Fruit fly (Drosophila melanogaster) whole organism, wandering third instar larva: Measurements from ENCODE around the gene Rpn11.

ENCODE experiments used
- Abd-B ChIP-seq: fragments of >200 bp; optimal IDR thresholded peaks from 2 replicates; lab custom pipeline; 2017; ENCODE audit warnings: missing biosample characterization, missing genetic modification characterization
- CG32264 ChIP-seq: fragments of 200-800 bp; sonication (Bioruptor generic); optimal IDR thresholded peaks from 2 replicates; lab custom pipeline; 2016; ENCODE audit warnings: missing biosample characterization, missing genetic modification characterization
- CG9705 ChIP-seq: fragments of 200-800 bp; sonication (Bioruptor generic); optimal IDR thresholded peaks from 2 replicates; lab custom pipeline; 2018; ENCODE audit warnings: missing biosample characterization, mild to moderate bottlenecking, missing genetic modification characterization
- CrebA ChIP-seq: fragments of 200-800 bp; sonication (Bioruptor generic); optimal IDR thresholded peaks from 2 replicates; lab custom pipeline; 2016; ENCODE audit warnings: missing biosample characterization, mild to moderate bottlenecking, missing genetic modification characterization, borderline replicate concordance
- Dfd ChIP-seq: fragments of >200 bp; optimal IDR thresholded peaks from 2 replicates; lab custom pipeline; 2017; ENCODE audit warnings: missing biosample characterization, missing genetic modification characterization
- Dif ChIP-seq: fragments of 200-275, 200-300 bp; sonication (Bioruptor generic); optimal IDR thresholded peaks from 2 replicates; lab custom pipeline; 2018; ENCODE audit warnings: missing biosample characterization, missing genetic modification characterization; ENCODE audit not compliant: partially characterized antibody
- GATAd ChIP-seq: sonication (Bioruptor generic); optimal IDR thresholded peaks from 2 replicates; lab custom pipeline; 2016; ENCODE audit warnings: missing biosample characterization, missing genetic modification characterization
- HLH106 ChIP-seq: fragments of 200-800 bp; optimal IDR thresholded peaks from 3 replicates; lab custom pipeline; 2019; ENCODE audit warnings: missing biosample characterization, mild to moderate bottlenecking, missing genetic modification characterization, moderate library complexity
- Hnf4 ChIP-seq: fragments of 200-800 bp; sonication (Bioruptor generic); optimal IDR thresholded peaks from 2 replicates; lab custom pipeline; 2016; ENCODE audit warnings: missing biosample characterization, mild to moderate bottlenecking, missing genetic modification characterization
- Hr78 ChIP-seq: fragments of >200 bp; optimal IDR thresholded peaks from 2 replicates; lab custom pipeline; 2017; ENCODE audit warnings: missing biosample characterization, missing genetic modification characterization
- Hr83 ChIP-seq: fragments of 200-300 bp; sonication (Bioruptor generic); optimal IDR thresholded peaks from 2 replicates; lab custom pipeline; 2016; ENCODE audit warnings: missing biosample characterization, mild to moderate bottlenecking, missing genetic modification characterization, moderate library complexity; ENCODE audit not compliant: poor library complexity, severe bottlenecking
- Jra ChIP-seq: sonication (Bioruptor generic); optimal IDR thresholded peaks from 2 replicates; lab custom pipeline; 2016; ENCODE audit warnings: missing biosample characterization, missing genetic modification characterization
- Myc ChIP-seq: fragments of >200 bp; optimal IDR thresholded peaks from 2 replicates; lab custom pipeline; 2017
- N ChIP-seq: fragments of >200 bp; optimal IDR thresholded peaks from 2 replicates; lab custom pipeline; 2018; ENCODE audit warnings: missing biosample characterization, missing external identifiers, missing genetic modification characterization
- OdsH ChIP-seq: fragments of 200-800 bp; sonication (Bioruptor generic); optimal IDR thresholded peaks from 2 replicates; lab custom pipeline; 2016; ENCODE audit warnings: missing biosample characterization, mild to moderate bottlenecking, missing genetic modification characterization
- Rel ChIP-seq, 2 experiments: fragments of 200-800 bp; sonication (Bioruptor generic) in 1 of 2; optimal IDR thresholded peaks; 2 replicates in 1 of 2; 3 replicates in 1 of 2; lab custom pipeline; 2016 to 2019; ENCODE audit warnings: mild to moderate bottlenecking in 2 of 2, missing biosample characterization in 2 of 2, missing genetic modification characterization in 2 of 2, moderate library complexity in 1 of 2
- Sp1 ChIP-seq: fragments of 200-800 bp; sonication (Bioruptor generic); optimal IDR thresholded peaks from 3 replicates; lab custom pipeline; 2019; ENCODE audit warnings: missing biosample characterization, mild to moderate bottlenecking, missing genetic modification characterization, moderate library complexity
- Vsx2 ChIP-seq: fragments of 200-300, 225-300 bp; sonication (Bioruptor generic); optimal IDR thresholded peaks from 2 replicates; lab custom pipeline; 2018; ENCODE audit warnings: missing biosample characterization, missing genetic modification characterization; ENCODE audit not compliant: partially characterized antibody
- br ChIP-seq: fragments of 200-800 bp; sonication (Bioruptor generic); optimal IDR thresholded peaks from 2 replicates; lab custom pipeline; 2016; ENCODE audit warnings: missing biosample characterization, missing genetic modification characterization
- brk ChIP-seq: fragments of 200-800 bp; sonication (Bioruptor generic); optimal IDR thresholded peaks from 2 replicates; lab custom pipeline; 2016; ENCODE audit warnings: missing biosample characterization, mild to moderate bottlenecking, missing genetic modification characterization
- dl ChIP-seq, 2 experiments: fragments of 175-275, 200-275 bp in 1 of 2; fragments of 200-275 bp in 1 of 2; sonication (Bioruptor generic); optimal IDR thresholded peaks; lab custom pipeline; 2018; ENCODE audit warnings: mild to moderate bottlenecking in 2 of 2, missing biosample characterization in 2 of 2, missing genetic modification characterization in 2 of 2, moderate library complexity in 2 of 2; ENCODE audit not compliant: partially characterized antibody in 2 of 2, insufficient read depth in 1 of 2
- dmrt93B ChIP-seq: fragments of 200-800 bp; sonication (Bioruptor generic); optimal IDR thresholded peaks from 2 replicates; lab custom pipeline; 2018; ENCODE audit warnings: missing biosample characterization, mild to moderate bottlenecking, missing genetic modification characterization
- dsf ChIP-seq: sonication (Bioruptor generic); optimal IDR thresholded peaks from 2 replicates; lab custom pipeline; 2016; ENCODE audit warnings: missing biosample characterization, missing genetic modification characterization, borderline replicate concordance
- ey ChIP-seq: fragments of 200-800 bp; sonication (Bioruptor generic); optimal IDR thresholded peaks from 2 replicates; lab custom pipeline; 2016; ENCODE audit warnings: missing biosample characterization, missing genetic modification characterization
- foxo ChIP-seq, 2 experiments: fragments of 200-800 bp; sonication (Bioruptor generic); optimal IDR thresholded peaks; 2 replicates in 1 of 2; 3 replicates in 1 of 2; lab custom pipeline; 2016 to 2017; ENCODE audit warnings: missing biosample characterization in 2 of 2, missing genetic modification characterization in 2 of 2
- fru ChIP-seq: fragments of 200-800 bp; sonication (Bioruptor generic); optimal IDR thresholded peaks from 3 replicates; lab custom pipeline; 2016; ENCODE audit warnings: missing biosample characterization, mild to moderate bottlenecking, missing genetic modification characterization
- h ChIP-seq: fragments of 200-800 bp; sonication (Bioruptor generic); optimal IDR thresholded peaks from 3 replicates; lab custom pipeline; 2016; ENCODE audit warnings: missing biosample characterization, mild to moderate bottlenecking, missing genetic modification characterization
- jim ChIP-seq: fragments of 175-275, 200-325 bp; sonication (Bioruptor generic); optimal IDR thresholded peaks from 2 replicates; lab custom pipeline; 2016; ENCODE audit warnings: missing biosample characterization, mild to moderate bottlenecking, missing genetic modification characterization
- lola ChIP-seq: fragments of >200 bp; optimal IDR thresholded peaks from 2 replicates; lab custom pipeline; 2017; ENCODE audit warnings: missing biosample characterization, missing genetic modification characterization
- rgr ChIP-seq: fragments of 200-800 bp; sonication (Bioruptor generic); optimal IDR thresholded peaks from 3 replicates; lab custom pipeline; 2016; ENCODE audit warnings: missing biosample characterization, mild to moderate bottlenecking, missing genetic modification characterization
- sage ChIP-seq: fragments of 200-800 bp; sonication (Bioruptor generic); optimal IDR thresholded peaks from 2 replicates; lab custom pipeline; 2016; ENCODE audit warnings: missing biosample characterization, mild to moderate bottlenecking, missing genetic modification characterization
- sv ChIP-seq: fragments of 200-800 bp; sonication (Bioruptor generic); optimal IDR thresholded peaks from 3 replicates; lab custom pipeline; 2016; ENCODE audit warnings: missing biosample characterization, missing genetic modification characterization
- tai ChIP-seq: sonication (Bioruptor generic); optimal IDR thresholded peaks from 2 replicates; lab custom pipeline; 2016; ENCODE audit warnings: missing biosample characterization, missing genetic modification characterization
- usp ChIP-seq: fragments of >200 bp; optimal IDR thresholded peaks from 2 replicates; lab custom pipeline; 2017; ENCODE audit warnings: missing biosample characterization, missing genetic modification characterization
- woc ChIP-seq: sonication (Bioruptor generic); optimal IDR thresholded peaks from 2 replicates; lab custom pipeline; 2016; ENCODE audit warnings: missing biosample characterization, mild to moderate bottlenecking, missing genetic modification characterization

The Rpn11 gene

DNA sequence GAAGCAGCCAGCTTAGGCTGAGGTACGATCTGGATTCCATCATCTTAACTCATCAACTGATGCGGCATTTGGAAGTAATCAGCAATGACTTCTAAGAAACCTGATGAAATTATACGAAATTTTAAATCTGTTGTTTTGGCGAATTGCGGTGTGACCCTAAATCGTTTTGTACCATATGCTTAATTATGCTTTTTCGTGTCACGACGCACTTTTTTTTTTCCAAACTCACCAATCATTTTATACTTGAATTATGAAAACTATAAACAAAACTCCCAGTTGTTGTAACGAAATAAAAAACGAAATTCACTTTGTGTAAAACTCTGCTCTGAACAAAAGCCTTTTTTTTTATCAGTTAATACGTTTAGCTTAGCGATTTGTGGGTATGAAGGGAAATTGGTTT is 1.5 kb downstream of the Rpn11 start, which contains the start of gene Nepl3:
TSS of gene Nepl3 (minus strand) at position 155 of the 400 bp plus-strand sequence.
- TF ChIP-seq woc (GFP tag; lab: Kevin White, UChicago) = peak; percentile 8
- TF ChIP-seq Hr83 (GFP tag; lab: Kevin White, UChicago) = no peak
- TF ChIP-seq brk (GFP tag; lab: Kevin White, UChicago) = no peak
- no peak for TF ChIP-seq tai (GFP tag; lab: Kevin White, UChicago)
- no peak for TF ChIP-seq lola (GFP tag; lab: Kevin White, UChicago)

DNA sequence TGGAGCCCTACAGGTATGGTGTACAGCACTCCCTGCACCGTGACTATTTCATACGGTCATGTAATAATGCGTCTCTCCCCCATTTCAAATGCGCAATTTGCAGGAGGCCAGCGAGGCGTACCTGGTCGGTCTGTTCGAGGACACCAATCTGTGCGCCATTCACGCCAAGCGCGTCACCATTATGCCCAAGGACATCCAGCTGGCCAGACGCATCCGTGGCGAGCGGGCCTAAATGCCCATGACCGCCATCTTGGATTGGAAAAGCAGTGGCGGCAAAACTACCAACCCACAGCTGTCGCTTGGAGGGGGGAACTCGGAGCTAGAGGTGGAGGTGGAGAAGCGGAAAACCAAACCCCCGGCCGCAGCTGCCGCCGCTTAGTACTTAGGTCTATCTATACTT is 4.1 kb downstream of the Rpn11 start:
- TF ChIP-seq ey (no peak), dmrt93B (GFP tag; lab: Kevin White, UChicago) (no peak), N (GFP tag; lab: Kevin White, UChicago) (no peak), CG9705 (no peak), CrebA (GFP tag; lab: Kevin White, UChicago) (no peak), Rel (GFP tag; optimal IDR thresholded peaks at IDR 0.05; lab: Kevin White, UChicago) (no peak), Rel (tag; optimal IDR thresholded peaks at IDR 0.05; lab: Kevin White, UChicago) (no peak), Dif (no peak), Myc (no peak), tai (GFP tag; lab: Kevin White, UChicago) (no peak), jim (no peak), fru (GFP tag; lab: Kevin White, UChicago) (no peak), dsf (no peak), br (GFP tag; lab: Kevin White, UChicago) (no peak)

DNA sequence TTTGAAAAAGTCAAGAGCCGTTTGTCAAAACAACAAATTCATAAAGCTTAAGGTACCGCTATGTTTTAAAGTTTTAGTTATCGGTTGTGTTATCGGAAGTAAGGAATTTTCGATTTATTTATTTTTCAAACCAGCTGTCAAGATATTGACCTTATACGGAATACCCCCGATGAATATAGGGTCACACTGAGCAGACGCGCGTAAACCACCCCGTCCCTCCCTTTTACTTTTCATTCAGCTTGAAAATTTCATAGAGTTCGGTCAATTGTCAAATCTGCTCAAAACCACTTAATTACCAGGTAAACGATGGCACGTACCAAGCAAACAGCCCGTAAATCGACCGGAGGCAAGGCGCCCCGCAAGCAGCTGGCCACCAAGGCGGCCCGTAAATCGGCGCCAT is 4.6 kb downstream of the Rpn11 start, which contains the start of the genes CG14036 and His3.3A:
TSS of gene CG14036 (minus strand) at position 64 of the 400 bp plus-strand sequence.
TSS of gene His3.3A (plus strand) at position 106 of the 400 bp plus-strand sequence.
- TF ChIP-seq CG9705 (no peak), dl (GFP tag; optimal IDR thresholded peaks at IDR 0.05; lab: Kevin White, UChicago; ENCODE audit: insufficient read depth in 1 of 2, partially characterized antibody in 2 of 2) (no peak), OdsH (no peak), tai (GFP tag; lab: Kevin White, UChicago) (no peak), dsf (no peak), jim (no peak), Dfd (no peak), Sp1 (peak; percentile 4), Hr83 (GFP tag; lab: Kevin White, UChicago) (no peak), lola (GFP tag; lab: Kevin White, UChicago) (no peak), br (GFP tag; lab: Kevin White, UChicago) (no peak), fru (GFP tag; lab: Kevin White, UChicago) (no peak), Hr78 (GFP tag; lab: Kevin White, UChicago) (no peak), Dif (no peak), brk (GFP tag; lab: Kevin White, UChicago) (no peak), Rel (GFP tag; optimal IDR thresholded peaks at IDR 0.05; lab: Kevin White, UChicago) (no peak), Rel (tag; optimal IDR thresholded peaks at IDR 0.05; lab: Kevin White, UChicago) (peak; percentile 75), foxo (GFP tag; optimal IDR thresholded peaks at IDR 0.05; lab: Kevin White, UChicago) (peak in 1 of 2 experiments; percentile 18), Jra (GFP tag; lab: Kevin White, UChicago) (no peak), Abd-B (GFP tag; lab: Kevin White, UChicago) (no peak), Myc (peak; percentile 13), rgr (peak; percentile 30), sv (GFP tag; lab: Kevin White, UChicago) (no peak), CG32264 (GFP tag; lab: Kevin White, UChicago) (no peak), usp (GFP tag; lab: Kevin White, UChicago) (no peak), dmrt93B (GFP tag; lab: Kevin White, UChicago) (no peak), sage (GFP tag; lab: Kevin White, UChicago) (no peak), HLH106 (tag; lab: Kevin White, UChicago) (no peak), h (GFP tag; lab: Kevin White, UChicago) (peak; percentile 13), Vsx2 (GFP tag; lab: Kevin White, UChicago) (no peak), GATAd (GFP tag; lab: Kevin White, UChicago) (no peak)

DNA sequence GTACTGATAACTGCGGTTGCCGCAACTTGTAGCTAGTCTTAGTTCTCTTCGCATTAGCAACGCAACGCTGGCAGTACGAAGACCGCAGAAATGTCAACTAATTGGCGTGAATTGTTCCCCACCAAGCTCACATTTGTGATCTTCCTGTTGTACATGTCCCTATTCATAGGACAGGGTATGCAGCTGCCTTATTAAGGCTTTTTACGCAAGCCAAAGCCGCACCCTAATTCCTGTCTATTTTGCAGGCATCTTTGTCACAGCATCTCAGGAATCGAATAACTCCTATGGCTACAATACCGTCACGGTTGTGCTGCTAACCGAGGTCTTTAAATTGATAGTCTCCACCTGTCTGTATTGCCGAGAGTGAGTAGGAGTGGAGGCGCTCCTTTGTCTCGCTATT is 6.6 kb downstream of the Rpn11 start, which contains the start of gene eIF3h:
TSS of gene eIF3h (minus strand) at position 101 of the 400 bp plus-strand sequence.
- TF ChIP-seq dl (GFP tag; optimal IDR thresholded peaks at IDR 0.05; lab: Kevin White, UChicago; ENCODE audit: insufficient read depth in 1 of 2, partially characterized antibody in 2 of 2) (no peak), Vsx2 (GFP tag; lab: Kevin White, UChicago) (no peak), tai (GFP tag; lab: Kevin White, UChicago) (no peak), Hnf4 (no peak), CrebA (GFP tag; lab: Kevin White, UChicago) (no peak), rgr (no peak), Hr78 (GFP tag; lab: Kevin White, UChicago) (no peak), Hr83 (GFP tag; lab: Kevin White, UChicago) (no peak), usp (GFP tag; lab: Kevin White, UChicago) (no peak), sv (GFP tag; lab: Kevin White, UChicago) (no peak), Dif (no peak), Jra (GFP tag; lab: Kevin White, UChicago) (no peak), foxo (GFP tag; optimal IDR thresholded peaks at IDR 0.05; lab: Kevin White, UChicago) (no peak), HLH106 (tag; lab: Kevin White, UChicago) (no peak), sage (GFP tag; lab: Kevin White, UChicago) (no peak), GATAd (GFP tag; lab: Kevin White, UChicago) (no peak), dmrt93B (GFP tag; lab: Kevin White, UChicago) (no peak)
